Worm (Caenorhabditis elegans) whole organism, L4 larva: ENCODE measurements around the gene pho-6.

Source experiments
- ama-1 ChIP-seq: fragments of 150-350 bp; optimal IDR thresholded peaks from 2 replicates; lab custom pipeline; 2014; ENCODE audit warnings: inconsistent platforms, mixed read lengths
- fos-1 ChIP-seq: fragments of 150-350 bp; optimal IDR thresholded peaks from 2 replicates; lab custom pipeline; 2014; ENCODE audit warnings: missing biosample characterization, missing genetic modification characterization
- mxl-3 ChIP-seq: fragments of 200-800 bp; sonication (Bioruptor generic); optimal IDR thresholded peaks from 2 replicates; lab custom pipeline; 2018; ENCODE audit warnings: mild to moderate bottlenecking, missing genetic modification characterization, missing compliant biosample characterization
- nhr-11 ChIP-seq: fragments of 150-350 bp; optimal IDR thresholded peaks from 2 replicates; lab custom pipeline; 2014; ENCODE audit warnings: missing biosample characterization, missing genetic modification characterization
- unc-62 ChIP-seq, 3 experiments: fragments of 150-350 bp in 1 of 3; sonication (generic microtip); optimal IDR thresholded peaks in 2 of 3; peaks in 1 of 3; 1 replicate in 1 of 3; 2 replicates in 2 of 3; lab custom pipeline; 2014 to 2017; ENCODE audit warnings: missing biosample characterization in 3 of 3, missing genetic modification characterization in 3 of 3, missing genetic modification reagents in 3 of 3, missing genotype in 1 of 3

DNA sequence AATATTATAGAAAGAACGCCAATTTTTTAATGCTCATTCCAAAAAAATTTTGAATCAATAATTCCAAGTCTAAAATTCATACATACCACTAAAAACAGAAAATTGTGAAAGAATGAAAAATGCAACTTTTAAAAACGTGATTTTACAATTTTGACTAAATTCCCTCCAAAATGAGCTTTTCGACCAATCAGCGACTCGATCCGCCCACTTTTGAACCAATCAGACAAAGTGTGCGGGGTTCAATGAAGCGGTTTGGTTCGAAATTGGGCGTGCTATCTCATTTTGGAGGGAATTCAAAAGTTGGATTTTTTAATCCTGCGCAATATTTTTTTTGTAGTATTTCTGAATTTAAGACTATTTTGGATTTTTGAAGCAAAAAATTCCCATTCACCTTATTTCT lies 23.0 kb upstream of the pho-6 start:
- TF ChIP-seq ama-1 (lab: Kevin White, UChicago) = no peak
- TF ChIP-seq nhr-11 (tag; lab: Kevin White, UChicago) = no peak
- no peak for TF ChIP-seq fos-1 (tag; lab: Kevin White, UChicago)
- no peak for TF ChIP-seq unc-62 (GFP tag; optimal IDR thresholded peaks at IDR 0.05 in 1 of 2; lab: Kevin White, UChicago)
- TF ChIP-seq unc-62 (tag; optimal IDR thresholded peaks at IDR 0.05; lab: Kevin White, UChicago) = no peak
- TF ChIP-seq mxl-3 (GFP tag; lab: Kevin White, UChicago) = no peak
